Worm (Caenorhabditis elegans) whole organism, L1 larva: ENCODE measurements around the gene col-107.

Experiments used
- C04F5.9 ChIP-seq: sonication (generic microtip); optimal IDR thresholded peaks from 2 replicates; lab custom pipeline; 2016; ENCODE audit warnings: missing genetic modification characterization, missing compliant biosample characterization
- F16B12.6 ChIP-seq: fragments of 150-350 bp; optimal IDR thresholded peaks from 2 replicates; lab custom pipeline; 2014; ENCODE audit warnings: missing biosample characterization, missing genetic modification characterization
- Y116A8C.19 ChIP-seq: sonication (generic microtip); optimal IDR thresholded peaks from 2 replicates; lab custom pipeline; 2016; ENCODE audit warnings: missing compliant biosample characterization, missing genetic modification characterization, borderline replicate concordance
- aha-1 ChIP-seq: fragments of 150-350 bp; optimal IDR thresholded peaks from 2 replicates; lab custom pipeline; 2014; ENCODE audit warnings: missing biosample characterization, missing genetic modification characterization
- alr-1 ChIP-seq: fragments of 200-800 bp; sonication (Bioruptor generic); optimal IDR thresholded peaks from 2 replicates; lab custom pipeline; 2018; ENCODE audit warnings: borderline replicate concordance, mild to moderate bottlenecking, missing genetic modification characterization, missing compliant biosample characterization
- blmp-1 ChIP-seq: fragments of 150-350 bp; optimal IDR thresholded peaks from 2 replicates; lab custom pipeline; 2014; ENCODE audit warnings: missing biosample characterization, missing genetic modification characterization
- ceh-63 ChIP-seq: fragments of 200-800 bp; sonication (Bioruptor generic); optimal IDR thresholded peaks from 2 replicates; lab custom pipeline; 2018; ENCODE audit warnings: mild to moderate bottlenecking, missing genetic modification characterization, missing compliant biosample characterization
- ceh-82 ChIP-seq, 3 experiments: fragments of 150-350 bp in 1 of 3; sonication (generic microtip) in 2 of 3; optimal IDR thresholded peaks; 2 replicates each; lab custom pipeline; 2014 to 2017; ENCODE audit warnings: missing biosample characterization in 3 of 3, missing genetic modification characterization in 3 of 3
- ceh-90 ChIP-seq: sonication (generic microtip); optimal IDR thresholded peaks from 2 replicates; lab custom pipeline; 2016; ENCODE audit warnings: missing genetic modification characterization, missing compliant biosample characterization
- ces-1 ChIP-seq: fragments of 150-350 bp; optimal IDR thresholded peaks from 2 replicates; lab custom pipeline; 2014; ENCODE audit warnings: missing biosample characterization, missing genetic modification reagents, missing genetic modification characterization
- dpl-1 ChIP-seq, 3 experiments: fragments of 150-350 bp in 2 of 3; sonication (generic microtip) in 1 of 3; optimal IDR thresholded peaks; 2 replicates each; lab custom pipeline; 2014 to 2017; ENCODE audit warnings: missing biosample characterization in 3 of 3, missing genetic modification characterization in 3 of 3, missing genetic modification reagents in 3 of 3
- dsc-1 ChIP-seq: sonication (generic microtip); optimal IDR thresholded peaks from 2 replicates; lab custom pipeline; 2016; ENCODE audit warnings: mild to moderate bottlenecking, missing genetic modification characterization, missing compliant biosample characterization
- efl-1 ChIP-seq, 4 experiments: fragments of 150-350 bp; optimal IDR thresholded peaks in 3 of 4; peaks in 1 of 4; 1 replicate in 1 of 4; 2 replicates in 3 of 4; lab custom pipeline; 2014; ENCODE audit warnings: missing biosample characterization in 2 of 4, missing genetic modification characterization in 2 of 4, missing genetic modification reagents in 2 of 4
- efl-3 ChIP-seq: fragments of 200-800 bp; sonication (Bioruptor generic); optimal IDR thresholded peaks from 2 replicates; lab custom pipeline; 2018; ENCODE audit warnings: mild to moderate bottlenecking, missing genetic modification characterization, missing compliant biosample characterization
- egl-13 ChIP-seq: sonication (generic microtip); optimal IDR thresholded peaks from 2 replicates; lab custom pipeline; 2016; ENCODE audit warnings: missing genotype, missing genetic modification reagents, missing genetic modification characterization, missing compliant biosample characterization
- elt-2 ChIP-seq: sonication (generic microtip); optimal IDR thresholded peaks from 2 replicates; lab custom pipeline; 2016; ENCODE audit warnings: missing genetic modification characterization, mild to moderate bottlenecking, inconsistent platforms, missing compliant biosample characterization, missing genetic modification reagents
- fkh-8 ChIP-seq: sonication (generic microtip); optimal IDR thresholded peaks from 2 replicates; lab custom pipeline; 2016; ENCODE audit warnings: mild to moderate bottlenecking, missing genetic modification characterization, missing compliant biosample characterization
- hlh-17 ChIP-seq: fragments of 200-800 bp; sonication (Bioruptor generic); optimal IDR thresholded peaks from 2 replicates; lab custom pipeline; 2018; ENCODE audit warnings: missing genetic modification characterization, mild to moderate bottlenecking, missing compliant biosample characterization, moderate library complexity, borderline replicate concordance
- isw-1 ChIP-seq: fragments of 200-800 bp; sonication (Bioruptor generic); IDR thresholded peaks from 2 replicates; pipeline ENCODE4 v1.3.6; 2022; ENCODE audit warnings: missing genetic modification characterization, missing compliant biosample characterization
- jun-1 ChIP-seq: fragments of 150-350 bp; optimal IDR thresholded peaks from 2 replicates; lab custom pipeline; 2014; ENCODE audit warnings: missing biosample characterization, missing genetic modification reagents, missing genetic modification characterization
- lin-13 ChIP-seq: fragments of 150-350 bp; optimal IDR thresholded peaks from 2 replicates; lab custom pipeline; 2014; ENCODE audit warnings: missing biosample characterization, missing genetic modification reagents, missing genetic modification characterization
- lin-14 ChIP-seq: fragments of 200-800 bp; sonication (Bioruptor generic); optimal IDR thresholded peaks from 2 replicates; lab custom pipeline; 2018; ENCODE audit warnings: mild to moderate bottlenecking, missing genetic modification characterization, moderate library complexity, missing compliant biosample characterization
- lin-35 ChIP-seq, 2 experiments: fragments of 150-350 bp; optimal IDR thresholded peaks; 2 replicates each; lab custom pipeline; 2014; ENCODE audit warnings: missing biosample characterization in 2 of 2, missing genetic modification characterization in 2 of 2, missing genetic modification reagents in 2 of 2
- lsy-2 ChIP-seq, 2 experiments: fragments of 150-350 bp; optimal IDR thresholded peaks; 2 replicates each; lab custom pipeline; 2014; ENCODE audit warnings: missing biosample characterization in 2 of 2, missing genetic modification characterization in 2 of 2
- mdl-1 ChIP-seq, 2 experiments: fragments of 150-350 bp; optimal IDR thresholded peaks; 2 replicates each; lab custom pipeline; 2014 to 2017; ENCODE audit warnings: missing biosample characterization in 2 of 2, missing genetic modification characterization in 2 of 2, inconsistent platforms in 1 of 2
- mef-2 ChIP-seq: fragments of 150-350 bp; optimal IDR thresholded peaks from 2 replicates; lab custom pipeline; 2014; ENCODE audit warnings: missing biosample characterization, missing genetic modification characterization
- mep-1 ChIP-seq: fragments of 150-350 bp; optimal IDR thresholded peaks from 2 replicates; lab custom pipeline; 2014; ENCODE audit warnings: missing biosample characterization, missing genetic modification characterization
- nhr-12 ChIP-seq: sonication (generic microtip); optimal IDR thresholded peaks from 2 replicates; lab custom pipeline; 2017; ENCODE audit warnings: missing biosample characterization, missing genetic modification characterization
- nhr-28 ChIP-seq: fragments of 150-350 bp; optimal IDR thresholded peaks from 2 replicates; lab custom pipeline; 2014; ENCODE audit warnings: missing biosample characterization, missing genetic modification characterization
- nhr-71 ChIP-seq: sonication (generic microtip); optimal IDR thresholded peaks from 2 replicates; lab custom pipeline; 2016; ENCODE audit warnings: mild to moderate bottlenecking, missing genetic modification characterization, moderate library complexity, missing compliant biosample characterization
- nhr-76 ChIP-seq: sonication (generic microtip); optimal IDR thresholded peaks from 2 replicates; lab custom pipeline; 2017; ENCODE audit warnings: missing biosample characterization, missing genetic modification characterization
- nhr-84 ChIP-seq: sonication (generic microtip); optimal IDR thresholded peaks from 2 replicates; lab custom pipeline; 2017; ENCODE audit warnings: missing biosample characterization, missing genetic modification characterization
- nhr-90 ChIP-seq: sonication (generic microtip); optimal IDR thresholded peaks from 2 replicates; lab custom pipeline; 2016; ENCODE audit warnings: mild to moderate bottlenecking, missing genetic modification characterization, missing compliant biosample characterization; ENCODE audit not compliant: poor library complexity
- pax-3 ChIP-seq: fragments of 200-800 bp; sonication (Bioruptor generic); optimal IDR thresholded peaks from 2 replicates; lab custom pipeline; 2018; ENCODE audit warnings: mild to moderate bottlenecking, missing genetic modification characterization, moderate library complexity, missing compliant biosample characterization
- pqm-1 ChIP-seq: sonication (generic microtip); optimal IDR thresholded peaks from 3 replicates; lab custom pipeline; 2017; ENCODE audit warnings: missing biosample characterization, missing genetic modification characterization
- rnt-1 ChIP-seq: sonication (generic microtip); optimal IDR thresholded peaks from 2 replicates; lab custom pipeline; 2016; ENCODE audit warnings: mild to moderate bottlenecking, missing genetic modification characterization, moderate library complexity, missing compliant biosample characterization
- snu-23 ChIP-seq: sonication (generic microtip); optimal IDR thresholded peaks from 2 replicates; lab custom pipeline; 2016; ENCODE audit warnings: missing genetic modification characterization, missing compliant biosample characterization
- sup-37 ChIP-seq: fragments of 200-800 bp; sonication (Bioruptor generic); optimal IDR thresholded peaks from 2 replicates; lab custom pipeline; 2018; ENCODE audit warnings: mild to moderate bottlenecking, missing genetic modification characterization, missing compliant biosample characterization
- swsn-7 ChIP-seq: sonication (generic microtip); optimal IDR thresholded peaks from 2 replicates; lab custom pipeline; 2016; ENCODE audit warnings: missing genetic modification characterization, missing compliant biosample characterization
- tlp-1 ChIP-seq: fragments of 150-350 bp; optimal IDR thresholded peaks from 2 replicates; lab custom pipeline; 2014; ENCODE audit warnings: missing biosample characterization, missing genetic modification characterization
- unc-130 ChIP-seq: fragments of 150-350 bp; optimal IDR thresholded peaks from 2 replicates; lab custom pipeline; 2017; ENCODE audit warnings: missing biosample characterization, missing genetic modification characterization, inconsistent platforms
- unc-30 ChIP-seq: sonication (generic microtip); optimal IDR thresholded peaks from 2 replicates; lab custom pipeline; 2017; ENCODE audit warnings: missing biosample characterization, missing genetic modification characterization
- unc-62 ChIP-seq: fragments of 150-350 bp; optimal IDR thresholded peaks from 2 replicates; lab custom pipeline; 2014; ENCODE audit warnings: missing biosample characterization, missing genetic modification reagents, missing genetic modification characterization
- unc-98 ChIP-seq: fragments of 200-800 bp; sonication (Bioruptor generic); IDR thresholded peaks from 2 replicates; pipeline ENCODE4 v1.3.6; 2022; ENCODE audit warnings: missing genetic modification characterization, missing compliant biosample characterization
- xbp-1 ChIP-seq: sonication (generic microtip); optimal IDR thresholded peaks from 2 replicates; lab custom pipeline; 2016; ENCODE audit warnings: missing genetic modification characterization, missing compliant biosample characterization
- zag-1 ChIP-seq: fragments of 150-350 bp; optimal IDR thresholded peaks from 2 replicates; lab custom pipeline; 2014; ENCODE audit warnings: missing biosample characterization, missing genetic modification characterization
- ztf-11 ChIP-seq, 2 experiments: sonication (generic microtip); optimal IDR thresholded peaks; 2 replicates each; lab custom pipeline; 2016 to 2017; ENCODE audit warnings: missing genetic modification characterization in 2 of 2, missing biosample characterization in 1 of 2, missing compliant biosample characterization in 1 of 2
- ztf-4 ChIP-seq: fragments of 150-350 bp; optimal IDR thresholded peaks from 2 replicates; lab custom pipeline; 2014; ENCODE audit warnings: missing biosample characterization, missing genetic modification characterization

The col-107 gene

DNA sequence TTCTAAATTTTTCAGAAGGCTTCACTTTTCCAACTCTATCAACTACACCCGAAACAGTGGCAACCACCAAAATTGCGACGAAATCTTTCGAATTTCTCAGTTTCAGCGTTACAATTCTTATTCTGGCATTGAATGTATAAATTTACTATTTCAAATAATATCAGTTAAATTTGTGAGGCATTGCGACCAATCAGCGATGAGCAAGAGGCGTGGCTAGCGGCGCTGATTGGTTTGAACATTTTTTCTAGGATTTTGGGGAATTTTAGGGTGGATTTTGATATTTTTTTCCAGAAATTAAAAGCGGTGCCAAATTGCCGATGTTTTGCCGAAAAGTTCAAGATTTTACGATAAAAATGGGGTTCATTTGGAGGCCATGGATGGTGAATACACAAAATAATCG is 19.1 kb downstream of the col-107 start:
- no peak for TF ChIP-seq ztf-4
- TF ChIP-seq ces-1 (GFP tag; lab: Kevin White, UChicago): no peak
- no peak for TF ChIP-seq alr-1 (tag; lab: Kevin White, UChicago)
- no peak for TF ChIP-seq nhr-84 (tag; lab: Kevin White, UChicago)
- no peak for TF ChIP-seq nhr-71
- TF ChIP-seq C04F5.9 (tag; lab: Kevin White, UChicago): no peak
- no peak for TF ChIP-seq nhr-76

DNA sequence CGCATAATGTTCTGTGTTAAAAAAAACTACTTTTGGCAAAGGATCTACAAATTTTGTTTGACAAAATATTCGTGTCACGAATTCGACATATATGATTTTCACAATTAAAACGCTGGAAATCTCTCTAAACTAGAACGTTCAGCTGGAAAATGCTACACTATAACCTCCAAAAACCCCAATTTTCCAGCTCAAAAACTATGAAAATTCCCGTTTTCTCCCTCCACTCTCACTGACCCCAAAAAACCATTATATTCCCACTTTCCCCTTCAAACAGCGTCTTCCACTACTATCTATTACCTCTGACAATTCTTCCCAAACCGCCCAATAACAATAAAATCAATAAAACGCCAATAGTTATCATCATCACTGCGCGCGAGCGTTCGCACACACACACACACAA is 28.2 kb downstream of the col-107 start, which contains the start of gene Y41D4B.14:
Gene Y41D4B.14, plus strand, starts transcription at position 301 of the 400 bp plus-strand sequence.
- no peak for TF ChIP-seq tlp-1 (tag; lab: Kevin White, UChicago)
- TF ChIP-seq blmp-1 (tag; lab: Kevin White, UChicago): peak; percentile 60

DNA sequence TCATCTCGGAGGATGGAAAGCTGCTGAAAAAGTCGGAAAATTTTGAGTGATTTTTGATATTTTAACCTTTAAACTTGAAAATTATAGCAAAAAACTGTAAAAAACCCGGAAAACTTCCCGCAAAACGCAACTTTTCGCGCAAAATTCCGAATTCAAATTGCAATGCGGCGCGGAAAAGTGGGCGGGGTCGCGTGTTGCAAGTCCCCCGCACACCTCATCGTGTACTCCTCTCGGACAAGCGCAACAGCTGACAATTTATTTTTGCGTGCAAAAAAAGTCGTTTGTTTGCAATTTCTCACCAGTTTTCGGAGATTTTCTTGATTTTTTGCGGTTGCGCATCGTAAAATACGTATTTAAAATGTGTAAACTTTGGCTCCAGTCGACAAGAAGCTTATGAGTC is 47.3 kb downstream of the col-107 start, which contains the start of gene npp-8:
Gene npp-8, minus strand, starts transcription at position 23 of the 400 bp plus-strand sequence.
- TF ChIP-seq unc-30 (tag; lab: Kevin White, UChicago): no peak
- peak; percentile 84 for TF ChIP-seq unc-130
- TF ChIP-seq snu-23 (GFP tag; lab: Kevin White, UChicago): peak; percentile 94
- TF ChIP-seq egl-13 (tag; lab: Kevin White, UChicago): peak; percentile 86
- peak; percentile 51; the same call in 1 of the 2 replicates for TF ChIP-seq unc-98 (GFP tag; lab: Robert Waterston, UW)
- TF ChIP-seq efl-1 (optimal IDR thresholded peaks at IDR 0.05; lab: Kevin White, UChicago): peak; percentile 85 to 89
- TF ChIP-seq efl-1 (GFP tag; optimal IDR thresholded peaks at IDR 0.05 in 1 of 2; lab: Kevin White, UChicago): peak; percentile 86 to 98
- peak; percentile 72 for TF ChIP-seq ceh-90
- TF ChIP-seq xbp-1 (tag; lab: Kevin White, UChicago): peak; percentile 91
- peak; percentile 77 for TF ChIP-seq isw-1 (GFP tag; lab: Robert Waterston, UW)
- peak in 1 of 2 experiments; percentile 64 for TF ChIP-seq mdl-1 (tag; optimal IDR thresholded peaks at IDR 0.05; lab: Kevin White, UChicago)
- TF ChIP-seq nhr-90: no peak
- TF ChIP-seq Y116A8C.19 (tag; lab: Kevin White, UChicago): no peak
- TF ChIP-seq lsy-2 (tag; optimal IDR thresholded peaks at IDR 0.05; lab: Kevin White, UChicago): peak; percentile 86 to 88
- peak; percentile 45 for TF ChIP-seq F16B12.6
- no peak for TF ChIP-seq hlh-17 (GFP tag; lab: Kevin White, UChicago)
- TF ChIP-seq sup-37: peak; percentile 54
- peak; percentile 97 for TF ChIP-seq rnt-1 (tag; lab: Kevin White, UChicago)
- TF ChIP-seq mep-1 (tag; lab: Kevin White, UChicago): peak; percentile 83
- TF ChIP-seq lin-35 (GFP tag; optimal IDR thresholded peaks at IDR 0.05; lab: Kevin White, UChicago): peak; percentile 82 to 89
- TF ChIP-seq dsc-1 (tag; lab: Kevin White, UChicago): peak; percentile 92
- TF ChIP-seq zag-1: no peak
- TF ChIP-seq pqm-1 (tag; lab: Kevin White, UChicago): no peak
- TF ChIP-seq pax-3 (tag; lab: Kevin White, UChicago): peak; percentile 64
- peak; percentile 82 for TF ChIP-seq lin-13 (GFP tag; lab: Kevin White, UChicago)
- TF ChIP-seq fkh-8 (tag; lab: Kevin White, UChicago): peak; percentile 87
- TF ChIP-seq dpl-1 (GFP tag; optimal IDR thresholded peaks at IDR 0.05; lab: Kevin White, UChicago): peak; percentile 82 to 85 (median 83)
- TF ChIP-seq ztf-11 (tag; optimal IDR thresholded peaks at IDR 0.05; lab: Kevin White, UChicago): peak; percentile 32 to 80
- TF ChIP-seq nhr-12 (tag; lab: Kevin White, UChicago): no peak
- peak; percentile 73 for TF ChIP-seq efl-3 (GFP tag; lab: Kevin White, UChicago)
- TF ChIP-seq mef-2 (tag; lab: Kevin White, UChicago): no peak
- TF ChIP-seq lin-14 (GFP tag; lab: Kevin White, UChicago): no peak
- peak; percentile 65 for TF ChIP-seq elt-2 (tag; lab: Kevin White, UChicago)
- TF ChIP-seq jun-1: peak; percentile 72
- TF ChIP-seq nhr-71: peak; percentile 94
- peak; percentile 10 for TF ChIP-seq nhr-76
- TF ChIP-seq ceh-82 (tag; optimal IDR thresholded peaks at IDR 0.05; lab: Kevin White, UChicago): peak; percentile 81 to 94 (median 83)
- peak; percentile 91 for TF ChIP-seq swsn-7 (tag; lab: Kevin White, UChicago)
- TF ChIP-seq nhr-28 (tag; lab: Kevin White, UChicago): no peak
- peak; percentile 78 for TF ChIP-seq C04F5.9 (tag; lab: Kevin White, UChicago)
- TF ChIP-seq aha-1 (tag; lab: Kevin White, UChicago): no peak
- no peak for TF ChIP-seq unc-62
- TF ChIP-seq ceh-63 (GFP tag; lab: Kevin White, UChicago): no peak
- no peak for TF ChIP-seq alr-1 (tag; lab: Kevin White, UChicago)
